Fruit fly (Drosophila melanogaster): ENCODE data around the gene Dys.

dm6 chr3R:19411371-19411770, 49.5 kb upstream of the Dys start:
- TF ChIP-seq CG8478 (optimal IDR thresholded peaks at IDR 0.05) (no peak), CTCF (optimal IDR thresholded peaks at IDR 0.05) (no peak)

Measured in S2 (cell line).